Fruit fly (Drosophila melanogaster): Measurements from ENCODE around the gene CG9213.

CG9213 gene

dm6 chrX:15578043-15578442 is 3.7 kb upstream of the CG9213 start, which contains the start of the genes cerv and CG7872 (continued):
- peak; percentile 45 for TF ChIP-seq CG12659 (GFP tag; optimal IDR thresholded peaks at IDR 0.05)
- no peak for TF ChIP-seq CG16779 (GFP tag; IDR thresholded peaks at IDR 0.05)
- no peak for TF ChIP-seq Fer1 (GFP tag; optimal IDR thresholded peaks at IDR 0.05)
- peak; percentile 50 for TF ChIP-seq inv (GFP tag; IDR thresholded peaks at IDR 0.05; ENCODE audit: partially characterized antibody)
- TF ChIP-seq CG8359 (GFP tag; optimal IDR thresholded peaks at IDR 0.05; ENCODE audit: borderline replicate concordance) = no peak
- peak; percentile 79 for TF ChIP-seq Opbp (GFP tag; IDR thresholded peaks at IDR 0.05; ENCODE audit: partially characterized antibody)
- no peak for TF ChIP-seq sima (GFP tag; optimal IDR thresholded peaks at IDR 0.05)
- peak; percentile 29; the same call in 1 of the 2 replicates for TF ChIP-seq CG3847 (GFP tag; IDR thresholded peaks at IDR 0.05)
- no peak for TF ChIP-seq slou (GFP tag; optimal IDR thresholded peaks at IDR 0.05)
- 0 out of 3 replicates have a peak, but pooled peaks have one; percentile 51 for TF ChIP-seq CG11456 (GFP tag; IDR thresholded peaks at IDR 0.05)
- peak; percentile 70 for TF ChIP-seq hb (GFP tag; IDR thresholded peaks at IDR 0.05; ENCODE audit: partially characterized antibody)
- no peak for TF ChIP-seq CG33557 (GFP tag; optimal IDR thresholded peaks at IDR 0.05)
- TF ChIP-seq Usf (GFP tag; optimal IDR thresholded peaks at IDR 0.05) = no peak
- TF ChIP-seq ewg (GFP tag; optimal IDR thresholded peaks at IDR 0.05) = peak; percentile 38
- TF ChIP-seq sens (GFP tag) = peak; percentile 45
- no peak for TF ChIP-seq croc (GFP tag; conservative IDR thresholded peaks at IDR 0.05)
- no peak for TF ChIP-seq sc (optimal IDR thresholded peaks at IDR 0.05)
- no peak for TF ChIP-seq sc (GFP tag; optimal IDR thresholded peaks at IDR 0.05)
- peak in 1 of 2 experiments; percentile 17 for TF ChIP-seq dpn (GFP tag; optimal IDR thresholded peaks at IDR 0.05)
- TF ChIP-seq CG17385 (GFP tag; optimal IDR thresholded peaks at IDR 0.05) = no peak
- no peak for TF ChIP-seq grau (tag; optimal IDR thresholded peaks at IDR 0.05)
- peak; percentile 68 for TF ChIP-seq hbn (GFP tag; IDR thresholded peaks at IDR 0.05; ENCODE audit: partially characterized antibody)
- TF ChIP-seq HLH4C (GFP tag; IDR thresholded peaks at IDR 0.05; ENCODE audit: partially characterized antibody) = peak; percentile 80
- TF ChIP-seq pros (GFP tag; optimal IDR thresholded peaks at IDR 0.05) = no peak
- 0 out of 4 replicates have a peak, but pooled peaks have one; percentile 74 for TF ChIP-seq chinmo (GFP tag; IDR thresholded peaks at IDR 0.05; ENCODE audit: partially characterized antibody)
- TF ChIP-seq Ets97D (GFP tag; optimal IDR thresholded peaks at IDR 0.05) = peak; percentile 41
- no peak for TF ChIP-seq Rx (GFP tag; IDR thresholded peaks at IDR 0.05)
- TF ChIP-seq Bgb (GFP tag; IDR thresholded peaks at IDR 0.05; ENCODE audit: partially characterized antibody) = peak; percentile 72
- TF ChIP-seq hkb (optimal IDR thresholded peaks at IDR 0.05) = no peak
- no peak for TF ChIP-seq hkb (GFP tag; IDR thresholded peaks at IDR 0.05)
- peak; percentile 44 for TF ChIP-seq Dp (GFP tag; optimal IDR thresholded peaks at IDR 0.05)
- no peak for TF ChIP-seq CG6765 (GFP tag; optimal IDR thresholded peaks at IDR 0.05)
- no peak for TF ChIP-seq fd96Cb (tag; optimal IDR thresholded peaks at IDR 0.05)
- TF ChIP-seq CG3281 (GFP tag; optimal IDR thresholded peaks at IDR 0.05) = peak; percentile 3
- no peak for TF ChIP-seq ems (GFP tag; optimal IDR thresholded peaks at IDR 0.05)
- TF ChIP-seq Max (GFP tag; optimal IDR thresholded peaks at IDR 0.05) = peak; percentile 2
- TF ChIP-seq CG14860 (GFP tag; IDR thresholded peaks at IDR 0.05; ENCODE audit: partially characterized antibody) = peak; percentile 67
- no peak for TF ChIP-seq Gug (GFP tag; IDR thresholded peaks at IDR 0.05)
- no peak for TF ChIP-seq CG4854 (GFP tag; optimal IDR thresholded peaks at IDR 0.05)
- peak; percentile 78; the same call in 2 of the 3 replicates for TF ChIP-seq CG6791 (GFP tag; IDR thresholded peaks at IDR 0.05; ENCODE audit: partially characterized antibody)
- no peak for TF ChIP-seq B-H2 (GFP tag; optimal IDR thresholded peaks at IDR 0.05)
- TF ChIP-seq bcd (GFP tag; optimal IDR thresholded peaks at IDR 0.05) = no peak
- peak; percentile 30 for TF ChIP-seq dm (GFP tag; optimal IDR thresholded peaks at IDR 0.05)
- TF ChIP-seq CG17328 (GFP tag; IDR thresholded peaks at IDR 0.05) = no peak
- TF ChIP-seq slbo (GFP tag; IDR thresholded peaks at IDR 0.05) = peak; percentile 35; the same call in 1 of the 2 replicates
- TF ChIP-seq CG14965 (GFP tag; optimal IDR thresholded peaks at IDR 0.05; ENCODE audit: borderline replicate concordance) = no peak
- no peak for TF ChIP-seq vfl (GFP tag; optimal IDR thresholded peaks at IDR 0.05)
- peak; percentile 82 for TF ChIP-seq Dref (GFP tag; IDR thresholded peaks at IDR 0.05)
- no peak for TF ChIP-seq bowl (GFP tag; IDR thresholded peaks at IDR 0.05)
- TF ChIP-seq CG2199 (GFP tag; IDR thresholded peaks at IDR 0.05) = no peak
- TF ChIP-seq TFAM (GFP tag; optimal IDR thresholded peaks at IDR 0.05) = no peak
